Worm (Caenorhabditis elegans) whole organism, L4 larva: ENCODE data around the gene rgs-11.
A peak's percentile ranks its signal among the peaks of the same experiment; 100 is the strongest.

Experiments used
- F37D6.2 ChIP-seq: sonication (generic microtip); optimal IDR thresholded peaks from 2 replicates; lab custom pipeline; 2016; ENCODE audit warnings: mild to moderate bottlenecking, missing genetic modification characterization, missing compliant biosample characterization
- R02D3.7 ChIP-seq: fragments of 150-350 bp; sonication (generic microtip); optimal IDR thresholded peaks from 3 replicates; lab custom pipeline; 2014; ENCODE audit warnings: missing biosample characterization, missing genetic modification characterization
- T20F7.1 ChIP-seq: fragments of 200-800 bp; sonication (Bioruptor generic); optimal IDR thresholded peaks from 2 replicates; lab custom pipeline; 2018; ENCODE audit warnings: mild to moderate bottlenecking, missing genetic modification characterization, missing compliant biosample characterization
- ZK337.2 ChIP-seq: fragments of 200-800 bp; sonication (Bioruptor generic); IDR thresholded peaks from 2 replicates; pipeline ENCODE4 v1.3.6; 2022; ENCODE audit warnings: missing genetic modification reagents, missing genetic modification characterization, missing compliant biosample characterization
- ama-1 ChIP-seq: fragments of 150-350 bp; optimal IDR thresholded peaks from 2 replicates; lab custom pipeline; 2014; ENCODE audit warnings: inconsistent platforms, mixed read lengths
- attf-4 ChIP-seq: sonication (generic microtip); optimal IDR thresholded peaks from 3 replicates; lab custom pipeline; 2017; ENCODE audit warnings: missing biosample characterization, missing genetic modification characterization
- ceh-28 ChIP-seq: fragments of 150-350 bp; optimal IDR thresholded peaks from 2 replicates; lab custom pipeline; 2014; ENCODE audit warnings: missing biosample characterization, missing genetic modification reagents, missing genetic modification characterization
- ceh-32 ChIP-seq: sonication (generic microtip); optimal IDR thresholded peaks from 2 replicates; lab custom pipeline; 2016; ENCODE audit warnings: mild to moderate bottlenecking, missing genetic modification characterization, missing compliant biosample characterization; ENCODE audit not compliant: poor library complexity
- ceh-44 ChIP-seq: fragments of 200-800 bp; sonication (Bioruptor generic); IDR thresholded peaks from 2 replicates; pipeline ENCODE4 v1.3.6; 2022; ENCODE audit warnings: missing genetic modification reagents, missing genetic modification characterization, missing compliant biosample characterization
- ces-1 ChIP-seq: fragments of 150-350 bp; sonication (generic microtip); optimal IDR thresholded peaks from 4 replicates; lab custom pipeline; 2014; ENCODE audit warnings: missing biosample characterization, missing genetic modification reagents, missing genetic modification characterization
- cey-2 ChIP-seq: sonication (generic microtip); optimal IDR thresholded peaks from 3 replicates; lab custom pipeline; 2017; ENCODE audit warnings: missing genetic modification characterization, mild to moderate bottlenecking, missing compliant biosample characterization, antibody characterized with exemption, borderline replicate concordance; ENCODE audit not compliant: insufficient read depth
- daf-12 ChIP-seq: fragments of 150-350 bp; optimal IDR thresholded peaks from 2 replicates; lab custom pipeline; 2014; ENCODE audit warnings: missing biosample characterization, missing genetic modification reagents, missing genetic modification characterization
- daf-16 ChIP-seq, 3 experiments: sonication (generic microtip); optimal IDR thresholded peaks; 2 replicates each; lab custom pipeline; 2016 to 2017; ENCODE audit warnings: missing genetic modification characterization in 3 of 3, missing genetic modification reagents in 3 of 3, mild to moderate bottlenecking in 2 of 3, missing compliant biosample characterization in 2 of 3, missing biosample characterization in 1 of 3, moderate library complexity in 1 of 3
- daf-19 ChIP-seq: fragments of 200-800 bp; sonication (Bioruptor generic); conservative IDR thresholded peaks from 2 replicates; pipeline ENCODE4 v1.3.6; 2022; ENCODE audit warnings: missing genetic modification characterization, missing compliant biosample characterization
- daf-8 ChIP-seq: fragments of 200-800 bp; sonication (Bioruptor generic); IDR thresholded peaks from 2 replicates; pipeline ENCODE4 v1.3.6; 2022; ENCODE audit warnings: missing genetic modification characterization, missing compliant biosample characterization
- dpl-1 ChIP-seq: fragments of 150-350 bp; optimal IDR thresholded peaks from 2 replicates; lab custom pipeline; 2014; ENCODE audit warnings: missing biosample characterization, missing genetic modification reagents, missing genetic modification characterization
- duxl-1 ChIP-seq: sonication (generic microtip); optimal IDR thresholded peaks from 2 replicates; lab custom pipeline; 2016; ENCODE audit warnings: mild to moderate bottlenecking, missing genetic modification characterization, moderate library complexity, missing compliant biosample characterization; ENCODE audit not compliant: poor library complexity
- dve-1 ChIP-seq: sonication (generic microtip); optimal IDR thresholded peaks from 2 replicates; lab custom pipeline; 2017; ENCODE audit warnings: antibody characterized with exemption, mild to moderate bottlenecking, missing genetic modification characterization, missing compliant biosample characterization; ENCODE audit not compliant: insufficient read depth
- egl-27 ChIP-seq: sonication (generic microtip); optimal IDR thresholded peaks from 3 replicates; lab custom pipeline; 2017; ENCODE audit warnings: missing biosample characterization, missing genetic modification reagents, missing genetic modification characterization
- egl-43 ChIP-seq: fragments of 200-800 bp; sonication (Bioruptor generic); IDR thresholded peaks from 2 replicates; pipeline ENCODE4 v1.3.6; 2022; ENCODE audit warnings: missing genetic modification reagents, missing genetic modification characterization, missing compliant biosample characterization
- fkh-10 ChIP-seq: fragments of 150-350 bp; optimal IDR thresholded peaks from 2 replicates; lab custom pipeline; 2014; ENCODE audit warnings: missing biosample characterization, missing genetic modification reagents, missing genetic modification characterization
- hmg-1.1 ChIP-seq: fragments of 200-800 bp; sonication (Bioruptor generic); IDR thresholded peaks from 2 replicates; pipeline ENCODE4 v1.3.6; 2022; ENCODE audit warnings: missing genetic modification reagents, missing genetic modification characterization, missing compliant biosample characterization
- lim-7 ChIP-seq: fragments of 200-800 bp; sonication (Bioruptor generic); IDR thresholded peaks from 2 replicates; pipeline ENCODE4 v1.3.6; 2022; ENCODE audit warnings: missing genetic modification characterization, missing compliant biosample characterization
- lin-15B ChIP-seq: fragments of 150-350 bp; sonication (generic microtip); optimal IDR thresholded peaks from 3 replicates; lab custom pipeline; 2014; ENCODE audit warnings: missing biosample characterization, missing genetic modification characterization
- lin-29 ChIP-seq: fragments of 200-800 bp; sonication (Bioruptor generic); IDR thresholded peaks from 2 replicates; pipeline ENCODE4 v1.3.6; 2022; ENCODE audit warnings: missing genetic modification reagents, missing genetic modification characterization, missing compliant biosample characterization
- lin-38 ChIP-seq: fragments of 200-800 bp; sonication (Bioruptor generic); IDR thresholded peaks from 2 replicates; pipeline ENCODE4 v1.3.6; 2022; ENCODE audit warnings: missing genetic modification reagents, missing genetic modification characterization, missing compliant biosample characterization
- madf-5 ChIP-seq, 2 experiments: fragments of 200-800 bp; sonication (Bioruptor generic); IDR thresholded peaks; 2 replicates each; pipeline ENCODE4 v1.3.6; 2022; ENCODE audit warnings: missing compliant biosample characterization in 2 of 2, missing genetic modification characterization in 2 of 2
- mdl-1 ChIP-seq, 2 experiments: fragments of 150-350 bp in 1 of 2; sonication (generic microtip) in 1 of 2; optimal IDR thresholded peaks; 2 replicates each; lab custom pipeline; 2014 to 2017; ENCODE audit warnings: missing biosample characterization in 2 of 2, missing genetic modification characterization in 2 of 2
- mdt-29 ChIP-seq: fragments of 200-800 bp; sonication (Bioruptor generic); IDR thresholded peaks from 2 replicates; pipeline ENCODE4 v1.3.6; 2022; ENCODE audit warnings: missing genetic modification reagents, missing genetic modification characterization, missing compliant biosample characterization
- mep-1 ChIP-seq: fragments of 150-350 bp; sonication (generic microtip); optimal IDR thresholded peaks from 3 replicates; lab custom pipeline; 2014; ENCODE audit warnings: missing biosample characterization, missing genetic modification characterization
- mxl-2 ChIP-seq: fragments of 200-800 bp; sonication (Bioruptor generic); conservative IDR thresholded peaks from 2 replicates; pipeline ENCODE4 v1.3.6; 2022; ENCODE audit warnings: missing genetic modification reagents, missing genetic modification characterization, missing compliant biosample characterization
- nhr-102 ChIP-seq: sonication (generic microtip); optimal IDR thresholded peaks from 2 replicates; lab custom pipeline; 2016; ENCODE audit warnings: mild to moderate bottlenecking, missing genetic modification characterization, moderate library complexity, missing compliant biosample characterization
- nhr-11 ChIP-seq: fragments of 150-350 bp; optimal IDR thresholded peaks from 2 replicates; lab custom pipeline; 2014; ENCODE audit warnings: missing biosample characterization, missing genetic modification characterization
- nhr-25 ChIP-seq: sonication (generic microtip); optimal IDR thresholded peaks from 2 replicates; lab custom pipeline; 2017; ENCODE audit warnings: missing genetic modification characterization, mild to moderate bottlenecking, missing compliant biosample characterization, antibody characterized with exemption, moderate library complexity, borderline replicate concordance; ENCODE audit not compliant: insufficient read depth
- nhr-41 ChIP-seq: fragments of 200-800 bp; sonication (Bioruptor generic); IDR thresholded peaks from 2 replicates; pipeline ENCODE4 v1.3.6; 2022; ENCODE audit warnings: missing genetic modification reagents, missing genetic modification characterization, missing compliant biosample characterization
- nhr-48 ChIP-seq: sonication (generic microtip); optimal IDR thresholded peaks from 2 replicates; lab custom pipeline; 2016; ENCODE audit warnings: mild to moderate bottlenecking, missing genetic modification characterization, missing compliant biosample characterization
- php-3 ChIP-seq: fragments of 200-800 bp; sonication (Bioruptor generic); IDR thresholded peaks from 2 replicates; pipeline ENCODE4 v1.3.6; 2022; ENCODE audit warnings: missing genetic modification reagents, missing genetic modification characterization, missing compliant biosample characterization
- sdz-12 ChIP-seq: fragments of 200-800 bp; sonication (Bioruptor generic); optimal IDR thresholded peaks from 2 replicates; lab custom pipeline; 2018; ENCODE audit warnings: mild to moderate bottlenecking, missing genetic modification characterization, missing compliant biosample characterization
- set-16 ChIP-seq: fragments of 200-800 bp; sonication (Bioruptor generic); IDR thresholded peaks from 2 replicates; pipeline ENCODE4 v1.3.6; 2022; ENCODE audit warnings: missing genetic modification reagents, missing genetic modification characterization, missing compliant biosample characterization
- skn-1 ChIP-seq: fragments of 150-350 bp; optimal IDR thresholded peaks from 2 replicates; lab custom pipeline; 2014; ENCODE audit warnings: missing biosample characterization, missing genetic modification characterization
- snpc-1.2 ChIP-seq: fragments of 200-800 bp; sonication (Bioruptor generic); IDR thresholded peaks from 2 replicates; pipeline ENCODE4 v1.3.6; 2022; ENCODE audit warnings: missing genetic modification reagents, missing genetic modification characterization, missing compliant biosample characterization
- snpc-4 ChIP-seq: fragments of 150-350 bp; optimal IDR thresholded peaks from 2 replicates; lab custom pipeline; 2014; ENCODE audit warnings: missing biosample characterization, missing genetic modification characterization
- spr-3 ChIP-seq: fragments of 200-800 bp; sonication (Bioruptor generic); optimal IDR thresholded peaks from 2 replicates; lab custom pipeline; 2018; ENCODE audit warnings: mild to moderate bottlenecking, missing genetic modification characterization, missing compliant biosample characterization
- unc-130 ChIP-seq: sonication (generic microtip); optimal IDR thresholded peaks from 2 replicates; lab custom pipeline; 2016; ENCODE audit warnings: missing genetic modification reagents, missing genetic modification characterization, missing compliant biosample characterization
- unc-39 ChIP-seq: sonication (generic microtip); optimal IDR thresholded peaks from 2 replicates; lab custom pipeline; 2017; ENCODE audit warnings: missing biosample characterization, missing genetic modification characterization
- unc-62 ChIP-seq, 3 experiments: fragments of 150-350 bp in 1 of 3; sonication (generic microtip); optimal IDR thresholded peaks in 2 of 3; peaks in 1 of 3; 1 replicate in 1 of 3; 2 replicates in 2 of 3; lab custom pipeline; 2014 to 2017; ENCODE audit warnings: missing biosample characterization in 3 of 3, missing genetic modification characterization in 3 of 3, missing genetic modification reagents in 3 of 3, missing genotype in 1 of 3
- zag-1 ChIP-seq: fragments of 150-350 bp; optimal IDR thresholded peaks from 2 replicates; lab custom pipeline; 2014; ENCODE audit warnings: missing biosample characterization, missing genetic modification characterization
- zfp-3 ChIP-seq: fragments of 200-800 bp; sonication (Bioruptor generic); conservative IDR thresholded peaks from 2 replicates; pipeline ENCODE4 v1.3.6; 2022; ENCODE audit warnings: missing genetic modification reagents, missing genetic modification characterization, missing compliant biosample characterization
- ztf-11 ChIP-seq: fragments of 150-350 bp; optimal IDR thresholded peaks from 2 replicates; lab custom pipeline; 2014; ENCODE audit warnings: missing biosample characterization, missing genetic modification characterization

Gene rgs-11

DNA sequence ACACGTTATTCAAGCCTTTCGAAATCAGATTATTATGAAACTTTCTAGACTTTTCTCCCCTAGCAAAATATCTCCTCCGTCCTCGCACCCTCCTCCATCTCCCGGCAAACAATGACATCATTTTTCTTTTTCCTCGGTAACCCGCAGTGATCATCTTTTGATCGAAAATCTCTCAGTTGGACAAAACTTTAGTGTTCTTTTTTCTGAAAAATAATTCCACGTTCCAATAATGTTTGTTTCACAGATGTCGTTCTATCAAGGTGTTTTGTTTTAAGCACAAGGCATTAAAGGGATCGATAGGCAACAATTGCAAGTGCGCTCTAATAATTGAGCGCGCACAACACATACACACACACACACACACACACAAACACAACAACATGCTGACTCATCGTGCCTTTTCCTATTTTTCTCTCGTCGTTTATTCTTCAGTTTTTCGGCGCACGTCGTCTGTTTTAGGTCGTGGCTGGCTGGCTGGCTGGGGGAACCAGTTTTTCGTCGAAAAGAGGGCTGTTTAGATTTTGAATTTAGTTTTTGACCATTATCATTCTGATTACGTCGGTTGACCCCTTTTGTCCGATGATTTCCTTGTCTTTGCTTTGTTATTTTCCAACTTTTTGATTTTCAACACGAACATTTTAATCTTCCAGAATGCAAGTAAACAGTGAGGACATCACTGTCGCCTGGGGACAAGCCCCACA, 11.3 kb downstream of the rgs-11 start, which contains the start of gene F20D1.3 (continued):
- no peak for TF ChIP-seq daf-12 (tag; lab: Kevin White, UChicago)
- no peak for TF ChIP-seq php-3 (GFP tag; lab: Robert Waterston, UW)
- no peak for TF ChIP-seq egl-43 (GFP tag; lab: Robert Waterston, UW)
- TF ChIP-seq cey-2: no peak
- TF ChIP-seq ces-1 (GFP tag; lab: Kevin White, UChicago): no peak
- TF ChIP-seq ceh-28 (tag; lab: Kevin White, UChicago): no peak
- TF ChIP-seq unc-39 (tag; lab: Kevin White, UChicago): no peak
- peak; percentile 38 for TF ChIP-seq nhr-11
- no peak for TF ChIP-seq snpc-1.2
- peak; percentile 8; the same call in 1 of the 2 replicates for TF ChIP-seq hmg-1.1 (GFP tag; lab: Robert Waterston, UW)
- TF ChIP-seq attf-4 (tag; lab: Kevin White, UChicago): no peak
- TF ChIP-seq nhr-48 (tag; lab: Kevin White, UChicago): peak; percentile 8
- TF ChIP-seq ama-1 (lab: Kevin White, UChicago): no peak
- TF ChIP-seq F37D6.2: no peak
- no peak for TF ChIP-seq lin-15B
- TF ChIP-seq nhr-41 (GFP tag; lab: Robert Waterston, UW): no peak
- TF ChIP-seq dve-1 (tag; lab: Kevin White, UChicago): peak; percentile 75
- peak in 1 of 2 experiments; percentile 24 for TF ChIP-seq daf-16 (GFP tag; optimal IDR thresholded peaks at IDR 0.05; lab: Kevin White, UChicago)
- TF ChIP-seq daf-16 (tag; optimal IDR thresholded peaks at IDR 0.05; lab: Kevin White, UChicago): peak; percentile 71
- no peak for TF ChIP-seq lin-29 (GFP tag; lab: Robert Waterston, UW)
- no peak for TF ChIP-seq R02D3.7 (tag; lab: Kevin White, UChicago)
- no peak for TF ChIP-seq madf-5 (GFP tag; IDR thresholded peaks at IDR 0.05; lab: Robert Waterston, UW)
- TF ChIP-seq mdl-1 (tag; optimal IDR thresholded peaks at IDR 0.05; lab: Kevin White, UChicago): peak in 1 of 2 experiments; percentile 85
- no peak for TF ChIP-seq unc-130 (GFP tag; lab: Kevin White, UChicago)
- TF ChIP-seq zag-1: no peak
- TF ChIP-seq ztf-11 (tag; lab: Kevin White, UChicago): no peak
- TF ChIP-seq daf-8 (GFP tag; lab: Robert Waterston, UW): no peak
- TF ChIP-seq ceh-32 (tag; lab: Kevin White, UChicago): no peak
- TF ChIP-seq spr-3: no peak
- TF ChIP-seq ceh-44 (GFP tag; lab: Robert Waterston, UW): no peak
- TF ChIP-seq ZK337.2 (GFP tag; lab: Robert Waterston, UW): no peak
- TF ChIP-seq nhr-25 (tag; lab: Kevin White, UChicago): no peak
- TF ChIP-seq dpl-1 (GFP tag; lab: Kevin White, UChicago): peak; percentile 65
- TF ChIP-seq set-16 (GFP tag; lab: Robert Waterston, UW): no peak
- TF ChIP-seq skn-1 (tag; lab: Kevin White, UChicago): no peak
- peak; percentile 86 for TF ChIP-seq mep-1
- no peak for TF ChIP-seq zfp-3 (GFP tag; lab: Robert Waterston, UW)
- no peak for TF ChIP-seq mdt-29 (GFP tag; lab: Robert Waterston, UW)
- TF ChIP-seq lin-38: peak; percentile 68
- no peak for TF ChIP-seq egl-27 (tag; lab: Kevin White, UChicago)
- peak; percentile 61 for TF ChIP-seq fkh-10 (GFP tag; lab: Kevin White, UChicago)
- TF ChIP-seq mxl-2: no peak
- TF ChIP-seq sdz-12 (GFP tag; lab: Kevin White, UChicago): no peak
- no peak for TF ChIP-seq daf-19 (GFP tag; lab: Robert Waterston, UW)
- TF ChIP-seq duxl-1 (tag; lab: Kevin White, UChicago): no peak
- TF ChIP-seq lim-7 (GFP tag; lab: Robert Waterston, UW): no peak
- TF ChIP-seq T20F7.1 (GFP tag; lab: Kevin White, UChicago): peak; percentile 72
- no peak for TF ChIP-seq snpc-4 (tag; lab: Kevin White, UChicago)
- no peak for TF ChIP-seq nhr-102
- peak in 1 of 2 experiments; percentile 79 for TF ChIP-seq unc-62 (GFP tag; optimal IDR thresholded peaks at IDR 0.05 in 1 of 2; lab: Kevin White, UChicago)
- TF ChIP-seq unc-62 (tag; optimal IDR thresholded peaks at IDR 0.05; lab: Kevin White, UChicago): no peak
